Fruit fly (Drosophila melanogaster) whole organism, prepupa: ENCODE results near the gene S6k.

Experiments used
- Blimp-1 ChIP-seq: fragments of 200-800 bp; sonication (Bioruptor generic); optimal IDR thresholded peaks from 3 replicates; lab custom pipeline; 2017; ENCODE audit warnings: missing biosample characterization, missing genetic modification characterization, mild to moderate bottlenecking, moderate library complexity, missing genetic modification reagents
- CG1621 ChIP-seq: fragments of 200-800 bp; sonication (Bioruptor generic); optimal IDR thresholded peaks from 3 replicates; lab custom pipeline; 2018; ENCODE audit warnings: missing biosample characterization, mild to moderate bottlenecking, missing genetic modification characterization
- CG3032 ChIP-seq: fragments of 200-800 bp; optimal IDR thresholded peaks from 2 replicates; lab custom pipeline; 2019; ENCODE audit warnings: missing biosample characterization, mild to moderate bottlenecking, missing genetic modification characterization, moderate library complexity
- Eip93F ChIP-seq: fragments of 200-800 bp; sonication (Bioruptor generic); optimal IDR thresholded peaks from 2 replicates; lab custom pipeline; 2016; ENCODE audit warnings: missing biosample characterization, mild to moderate bottlenecking, missing genetic modification characterization
- Ets96B ChIP-seq: fragments of 200-800 bp; optimal IDR thresholded peaks from 2 replicates; lab custom pipeline; 2019; ENCODE audit warnings: missing biosample characterization, mild to moderate bottlenecking, missing genetic modification characterization, moderate library complexity
- Hr4 ChIP-seq: fragments of 200-800 bp; sonication (Bioruptor generic); optimal IDR thresholded peaks from 3 replicates; lab custom pipeline; 2016; ENCODE audit warnings: missing biosample characterization, missing genetic modification characterization
- OdsH ChIP-seq: fragments of 200-800 bp; sonication (Bioruptor generic); optimal IDR thresholded peaks from 3 replicates; lab custom pipeline; 2016; ENCODE audit warnings: missing biosample characterization, missing genetic modification characterization
- fkh ChIP-seq: fragments of 200-800 bp; sonication (Bioruptor generic); optimal IDR thresholded peaks from 3 replicates; lab custom pipeline; 2017; ENCODE audit warnings: missing biosample characterization, mild to moderate bottlenecking, missing genetic modification characterization, moderate library complexity
- pdm3 ChIP-seq: fragments of 200-800 bp; sonication (Bioruptor generic); optimal IDR thresholded peaks from 3 replicates; lab custom pipeline; 2016; ENCODE audit warnings: missing biosample characterization, missing genetic modification characterization

- TF ChIP-seq CG3032 (tag; lab: Kevin White, UChicago): no peak
- TF ChIP-seq Hr4 (GFP tag; lab: Kevin White, UChicago): no peak
- no peak for TF ChIP-seq Blimp-1 (GFP tag; lab: Kevin White, UChicago)
- no peak for TF ChIP-seq Ets96B (tag; lab: Kevin White, UChicago)
- no peak for TF ChIP-seq CG1621 (tag; lab: Kevin White, UChicago)
- no peak for TF ChIP-seq Eip93F (GFP tag; lab: Kevin White, UChicago)
- no peak for TF ChIP-seq pdm3 (GFP tag; lab: Kevin White, UChicago)
- TF ChIP-seq fkh (GFP tag; lab: Kevin White, UChicago): no peak
- TF ChIP-seq OdsH: no peak
Measured at dm6 chr3L:5765844-5766200, 44.9 kb downstream of the S6k start, which contains the start of gene Txl.
